Fruit fly (Drosophila melanogaster) whole organism, prepupa: ENCODE measurements around the gene CG14000.

ENCODE experiments used
- CG11902 ChIP-seq: fragments of 200-800 bp; sonication (Bioruptor generic); optimal IDR thresholded peaks from 3 replicates; lab custom pipeline; 2016; ENCODE audit warnings: missing biosample characterization, missing genetic modification characterization
- CG31627 ChIP-seq: fragments of 200-800 bp; sonication (Bioruptor generic); optimal IDR thresholded peaks from 3 replicates; lab custom pipeline; 2016; ENCODE audit warnings: missing biosample characterization, missing genetic modification characterization
- CG8319 ChIP-seq: fragments of 200-800 bp; sonication (Bioruptor generic); optimal IDR thresholded peaks from 3 replicates; lab custom pipeline; 2016; ENCODE audit warnings: missing biosample characterization, missing genetic modification characterization
- Hr38 ChIP-seq: sonication (Bioruptor generic); optimal IDR thresholded peaks from 2 replicates; lab custom pipeline; 2016; ENCODE audit warnings: missing biosample characterization, missing genetic modification characterization
- Hr39 ChIP-seq: fragments of 200-800 bp; sonication (Bioruptor generic); optimal IDR thresholded peaks from 2 replicates; lab custom pipeline; 2016; ENCODE audit warnings: missing biosample characterization, missing genetic modification characterization
- Hr4 ChIP-seq: fragments of 200-800 bp; sonication (Bioruptor generic); optimal IDR thresholded peaks from 3 replicates; lab custom pipeline; 2016; ENCODE audit warnings: missing biosample characterization, missing genetic modification characterization
- Smox ChIP-seq: fragments of 200-800 bp; sonication (Bioruptor generic); optimal IDR thresholded peaks from 3 replicates; lab custom pipeline; 2016; ENCODE audit warnings: missing biosample characterization, missing genetic modification characterization
- Sox102F ChIP-seq: fragments of 200-800 bp; sonication (Bioruptor generic); optimal IDR thresholded peaks from 2 replicates; lab custom pipeline; 2016; ENCODE audit warnings: missing biosample characterization, mild to moderate bottlenecking, missing genetic modification characterization
- fd59A ChIP-seq: fragments of 200-800 bp; sonication (Bioruptor generic); optimal IDR thresholded peaks from 2 replicates; lab custom pipeline; 2017; ENCODE audit warnings: missing biosample characterization, mild to moderate bottlenecking, missing genetic modification characterization, missing genetic modification reagents
- fd85E ChIP-seq: fragments of 200-800 bp; sonication (Bioruptor generic); optimal IDR thresholded peaks from 3 replicates; lab custom pipeline; 2016; ENCODE audit warnings: missing biosample characterization, missing genetic modification characterization
- lz ChIP-seq: fragments of 200-800 bp; sonication (Bioruptor generic); optimal IDR thresholded peaks from 3 replicates; lab custom pipeline; 2016; ENCODE audit warnings: missing biosample characterization, missing genetic modification characterization
- net ChIP-seq: fragments of 200-800 bp; sonication (Bioruptor generic); optimal IDR thresholded peaks from 3 replicates; lab custom pipeline; 2016; ENCODE audit warnings: missing biosample characterization, missing genetic modification characterization
- svp ChIP-seq: fragments of 200-800 bp; sonication (Bioruptor generic); peaks from one replicate; lab custom pipeline; 2016; ENCODE audit warnings: missing biosample characterization, missing genetic modification characterization

DNA sequence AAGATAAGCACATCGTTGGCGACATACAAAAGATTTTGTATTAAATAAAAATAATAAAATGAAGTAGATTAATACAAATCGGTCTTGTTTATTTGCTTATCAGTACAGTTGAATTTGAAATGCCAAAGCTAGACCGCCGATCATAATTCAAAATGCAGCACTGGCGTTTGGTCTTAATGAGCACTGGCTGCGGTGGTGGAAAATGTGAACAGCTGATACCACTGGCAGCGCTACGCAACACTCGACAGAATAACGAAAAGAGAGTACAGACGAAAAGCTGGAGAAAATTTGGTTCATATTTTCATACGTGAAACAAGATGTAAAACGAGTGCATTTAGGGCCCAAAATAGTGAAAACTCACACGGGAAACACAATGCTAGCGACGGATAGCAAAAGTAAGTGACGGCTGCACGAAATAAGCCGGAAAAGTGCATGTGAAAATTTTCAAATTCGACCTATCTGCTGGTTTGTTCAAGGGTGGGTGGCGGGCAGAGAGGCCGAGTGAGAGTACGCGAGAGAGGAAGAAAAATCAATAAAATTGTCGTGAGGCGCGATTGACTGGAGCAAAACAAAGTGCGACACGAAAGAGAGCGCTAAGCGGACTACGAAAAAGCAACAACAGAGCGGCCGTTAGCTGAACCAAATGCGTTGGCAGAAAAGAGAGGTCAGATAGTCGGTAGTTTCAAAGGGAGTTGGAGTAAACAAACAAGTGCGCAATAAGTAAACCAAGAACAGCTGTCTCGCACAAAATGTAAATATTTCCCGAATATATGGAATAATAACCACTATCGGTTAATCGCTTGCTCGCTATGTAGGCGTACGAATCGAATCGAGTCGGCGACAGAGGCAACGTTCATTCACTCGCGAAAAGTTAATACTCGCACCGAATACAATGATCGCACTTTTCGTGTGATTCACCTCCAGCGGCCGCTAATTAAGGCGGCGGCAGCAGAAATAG, 2.9 kb downstream of the CG14000 start, which contains the start of gene bchs:
- TF ChIP-seq CG8319 (GFP tag; lab: Kevin White, UChicago) (no peak), Smox (GFP tag; lab: Kevin White, UChicago) (no peak), fd59A (no peak), CG31627 (GFP tag; lab: Kevin White, UChicago) (peak; percentile 62), fd85E (GFP tag; lab: Kevin White, UChicago) (no peak), Hr4 (GFP tag; lab: Kevin White, UChicago) (no peak), Sox102F (GFP tag; lab: Kevin White, UChicago) (no peak), Hr38 (GFP tag; lab: Kevin White, UChicago) (no peak), lz (GFP tag; lab: Kevin White, UChicago) (peak; percentile 25), net (GFP tag; lab: Kevin White, UChicago) (no peak), Hr39 (no peak), svp (GFP tag; lab: Kevin White, UChicago) (peak; percentile 77), CG11902 (no peak)
